Worm (Caenorhabditis elegans): ENCODE data around the gene F41B4.2.

F41B4.2 gene

DNA sequence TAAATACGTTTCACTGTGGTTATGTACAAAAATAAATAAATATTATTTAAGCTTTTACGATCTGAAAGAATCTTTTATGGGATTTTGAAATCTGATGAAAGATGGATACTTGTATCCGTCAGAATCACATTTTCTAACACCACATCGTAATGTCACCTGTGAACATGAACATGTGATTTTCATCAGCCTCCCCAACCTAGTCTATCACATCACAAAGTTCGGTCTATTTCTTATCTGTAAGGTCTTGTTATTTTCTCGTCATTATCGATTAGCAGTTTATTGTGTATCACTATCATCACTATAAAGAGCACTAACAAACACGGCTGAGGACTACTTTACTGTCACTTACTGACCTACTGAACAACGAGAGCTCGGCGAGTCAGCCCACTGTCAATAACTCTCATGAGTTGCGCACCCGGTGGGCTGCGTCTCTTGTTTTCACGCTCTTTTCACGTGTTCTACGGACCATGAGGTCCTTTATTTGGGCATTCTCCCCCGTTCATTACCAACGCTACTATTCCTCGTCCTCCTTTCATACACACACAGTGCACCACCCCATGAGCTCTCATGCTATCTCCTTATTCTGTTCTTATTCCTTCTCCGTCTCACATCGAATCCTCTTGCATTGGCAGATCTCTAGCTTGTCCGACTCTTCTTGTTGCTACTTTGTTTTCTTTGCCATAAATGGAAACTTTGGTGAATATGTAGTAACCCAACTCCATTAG lies 27.8 kb downstream of the F41B4.2 start (continued):
- no peak for TF ChIP-seq hlh-17 (GFP tag; optimal IDR thresholded peaks at IDR 0.05; ENCODE audit: borderline replicate concordance)
- no peak for TF ChIP-seq pqm-1 (tag; optimal IDR thresholded peaks at IDR 0.05)
- no peak for TF ChIP-seq snu-23 (GFP tag; optimal IDR thresholded peaks at IDR 0.05)
- peak; percentile 6 for TF ChIP-seq blmp-1 (tag; optimal IDR thresholded peaks at IDR 0.05)
- TF ChIP-seq vab-15 (tag; optimal IDR thresholded peaks at IDR 0.05) = no peak
- no peak for TF ChIP-seq isw-1 (GFP tag; IDR thresholded peaks at IDR 0.05)
- peak; percentile 18 for TF ChIP-seq rnt-1 (tag; optimal IDR thresholded peaks at IDR 0.05)
- peak in 1 of 3 experiments; percentile 24 for TF ChIP-seq dpl-1 (GFP tag; optimal IDR thresholded peaks at IDR 0.05)
- TF ChIP-seq snpc-4 (tag; optimal IDR thresholded peaks at IDR 0.05) = no peak
- no peak for TF ChIP-seq alr-1 (tag; optimal IDR thresholded peaks at IDR 0.05; ENCODE audit: borderline replicate concordance)
- no peak for TF ChIP-seq aha-1 (tag; optimal IDR thresholded peaks at IDR 0.05)
- peak; percentile 23 for TF ChIP-seq irx-1 (tag; optimal IDR thresholded peaks at IDR 0.05)
- TF ChIP-seq lin-15B (tag; optimal IDR thresholded peaks at IDR 0.05) = no peak
- TF ChIP-seq C16A3.4 (tag; optimal IDR thresholded peaks at IDR 0.05) = peak; percentile 6
- TF ChIP-seq elt-2 (tag; optimal IDR thresholded peaks at IDR 0.05) = peak; percentile 52
- TF ChIP-seq nhr-11 (tag; optimal IDR thresholded peaks at IDR 0.05) = no peak
- no peak for TF ChIP-seq nhr-84 (tag; optimal IDR thresholded peaks at IDR 0.05)
- no peak for TF ChIP-seq jun-1 (tag; optimal IDR thresholded peaks at IDR 0.05)
- TF ChIP-seq nhr-20 (tag; optimal IDR thresholded peaks at IDR 0.05) = peak; percentile 70
- no peak for TF ChIP-seq ceh-90 (tag; optimal IDR thresholded peaks at IDR 0.05)
- no peak for TF ChIP-seq efl-1 (optimal IDR thresholded peaks at IDR 0.05)
- TF ChIP-seq efl-1 (GFP tag; optimal IDR thresholded peaks at IDR 0.05 in 1 of 2) = peak; percentile 6 to 31
- no peak for TF ChIP-seq grh-1 (GFP tag; IDR thresholded peaks at IDR 0.05)
- TF ChIP-seq nhr-77 (tag; optimal IDR thresholded peaks at IDR 0.05) = no peak
- no peak for TF ChIP-seq ceh-82 (tag; optimal IDR thresholded peaks at IDR 0.05)
- TF ChIP-seq nhr-19 (GFP tag; conservative IDR thresholded peaks at IDR 0.05) = no peak
- TF ChIP-seq Y116A8C.19 (tag; optimal IDR thresholded peaks at IDR 0.05; ENCODE audit: borderline replicate concordance) = no peak
- peak; percentile 9 to 20 for TF ChIP-seq lsy-2 (tag; optimal IDR thresholded peaks at IDR 0.05)
- peak; percentile 29 for TF ChIP-seq nhr-90 (tag; optimal IDR thresholded peaks at IDR 0.05; ENCODE audit: poor library complexity)
- TF ChIP-seq mef-2 (tag; optimal IDR thresholded peaks at IDR 0.05) = no peak
- TF ChIP-seq ama-1 (optimal IDR thresholded peaks at IDR 0.05) = no peak
- no peak for TF ChIP-seq egl-27 (tag; optimal IDR thresholded peaks at IDR 0.05)
- no peak for TF ChIP-seq aly-2 (tag; optimal IDR thresholded peaks at IDR 0.05)
- TF ChIP-seq lir-3 (tag; optimal IDR thresholded peaks at IDR 0.05; ENCODE audit: poor library complexity) = no peak
- no peak for TF ChIP-seq ceh-8 (GFP tag; optimal IDR thresholded peaks at IDR 0.05)
- no peak for TF ChIP-seq ceh-63 (GFP tag; optimal IDR thresholded peaks at IDR 0.05)
- peak; percentile 77 for TF ChIP-seq unc-130 (tag; optimal IDR thresholded peaks at IDR 0.05)
- TF ChIP-seq sup-37 (GFP tag; optimal IDR thresholded peaks at IDR 0.05) = no peak
- no peak for TF ChIP-seq lin-39 (tag; optimal IDR thresholded peaks at IDR 0.05)
- no peak for TF ChIP-seq nhr-28 (tag; optimal IDR thresholded peaks at IDR 0.05)
- TF ChIP-seq sptf-1 (tag; optimal IDR thresholded peaks at IDR 0.05) = no peak
- no peak for TF ChIP-seq egl-13 (tag; optimal IDR thresholded peaks at IDR 0.05)
- no peak for TF ChIP-seq tbx-2 (tag; optimal IDR thresholded peaks at IDR 0.05)
- no peak for TF ChIP-seq fkh-10 (GFP tag; optimal IDR thresholded peaks at IDR 0.05)
- no peak for TF ChIP-seq ztf-4 (tag; optimal IDR thresholded peaks at IDR 0.05)

Data from whole organism, L1 larva.